Fruit fly (Drosophila melanogaster): ENCODE measurements around the gene Gr5a.

The Gr5a gene

dm6 chrX:5699824-5700498 lies 19.5 kb downstream of the Gr5a start:
- TF ChIP-seq CG8478 (optimal IDR thresholded peaks at IDR 0.05): no peak
- TF ChIP-seq CTCF (optimal IDR thresholded peaks at IDR 0.05): no peak

- TF ChIP-seq CG8478 (optimal IDR thresholded peaks at IDR 0.05) (no peak), CTCF (optimal IDR thresholded peaks at IDR 0.05) (no peak)
Measured at dm6 chrX:5705097-5705496, 24.7 kb downstream of the Gr5a start.

dm6 chrX:5705899-5706312 lies 25.5 kb downstream of the Gr5a start:
- TF ChIP-seq CTCF (optimal IDR thresholded peaks at IDR 0.05): no peak
- TF ChIP-seq CG8478 (optimal IDR thresholded peaks at IDR 0.05): no peak

dm6 chrX:5712966-5713365 lies 32.5 kb downstream of the Gr5a start:
- TF ChIP-seq CG8478 (optimal IDR thresholded peaks at IDR 0.05) (no peak), CTCF (optimal IDR thresholded peaks at IDR 0.05) (no peak)

- no peak for TF ChIP-seq CTCF (optimal IDR thresholded peaks at IDR 0.05)
- TF ChIP-seq CG8478 (optimal IDR thresholded peaks at IDR 0.05): no peak
Measured at dm6 chrX:5714786-5715185, 34.4 kb downstream of the Gr5a start.

- TF ChIP-seq CG8478 (optimal IDR thresholded peaks at IDR 0.05) (no peak), CTCF (optimal IDR thresholded peaks at IDR 0.05) (no peak)
Measured at dm6 chrX:5715455-5716227, 35.2 kb downstream of the Gr5a start.

- no peak for TF ChIP-seq CTCF (optimal IDR thresholded peaks at IDR 0.05)
- no peak for TF ChIP-seq CG8478 (optimal IDR thresholded peaks at IDR 0.05)
Measured at dm6 chrX:5717741-5718475, 37.5 kb downstream of the Gr5a start, which contains the start of gene CG33080. Gene CG33080, minus strand, starts transcription at chrX:5717778.

- no peak for TF ChIP-seq CG8478 (optimal IDR thresholded peaks at IDR 0.05)
- TF ChIP-seq CTCF (optimal IDR thresholded peaks at IDR 0.05): no peak
Measured at dm6 chrX:5718476-5719012, 38.1 kb downstream of the Gr5a start.

- TF ChIP-seq CG8478 (optimal IDR thresholded peaks at IDR 0.05) (no peak), CTCF (optimal IDR thresholded peaks at IDR 0.05) (no peak)
Measured at dm6 chrX:5723577-5723976, 43.2 kb downstream of the Gr5a start.

- TF ChIP-seq CTCF (optimal IDR thresholded peaks at IDR 0.05) (no peak), CG8478 (optimal IDR thresholded peaks at IDR 0.05) (no peak)
Measured at dm6 chrX:5724151-5724699, 43.8 kb downstream of the Gr5a start.

- TF ChIP-seq CTCF (optimal IDR thresholded peaks at IDR 0.05): no peak
- TF ChIP-seq CG8478 (optimal IDR thresholded peaks at IDR 0.05): no peak
Measured at dm6 chrX:5724744-5725185, 44.3 kb downstream of the Gr5a start.

Measured in S2 (cell line).